Worm (Caenorhabditis elegans) whole organism, early embryonic: Measurements from ENCODE around the gene ZK673.4.

Source experiments
- B0310.2 ChIP-seq: sonication (generic microtip); optimal IDR thresholded peaks from 2 replicates; lab custom pipeline; 2016; ENCODE audit warnings: mild to moderate bottlenecking, missing genetic modification characterization, missing compliant biosample characterization
- F13C5.2 ChIP-seq: sonication (generic microtip); optimal IDR thresholded peaks from 2 replicates; lab custom pipeline; 2017; ENCODE audit warnings: mild to moderate bottlenecking, missing genetic modification characterization, inconsistent platforms, missing compliant biosample characterization
- aly-1 ChIP-seq: sonication (generic microtip); optimal IDR thresholded peaks from 2 replicates; lab custom pipeline; 2016; ENCODE audit warnings: missing genetic modification characterization, missing compliant biosample characterization
- ama-1 ChIP-seq: fragments of 150-350 bp; optimal IDR thresholded peaks from 2 replicates; lab custom pipeline; 2014
- ceh-13 ChIP-seq: fragments of 200-800 bp; sonication (Bioruptor generic); optimal IDR thresholded peaks from 2 replicates; lab custom pipeline; 2018; ENCODE audit warnings: mild to moderate bottlenecking, missing genetic modification characterization, missing compliant biosample characterization
- ceh-36 ChIP-seq: sonication (generic microtip); optimal IDR thresholded peaks from 2 replicates; lab custom pipeline; 2016; ENCODE audit warnings: missing genetic modification characterization, inconsistent platforms, missing compliant biosample characterization
- ets-7 ChIP-seq: sonication (generic microtip); optimal IDR thresholded peaks from 2 replicates; lab custom pipeline; 2016; ENCODE audit warnings: missing genotype, missing genetic modification characterization, missing compliant biosample characterization
- flt-1 ChIP-seq: fragments of 200-800 bp; sonication (Bioruptor generic); IDR thresholded peaks from 2 replicates; pipeline ENCODE4 v1.3.6; 2022; ENCODE audit warnings: missing genetic modification characterization, missing compliant biosample characterization
- hmbx-1 ChIP-seq: sonication (generic microtip); optimal IDR thresholded peaks from 2 replicates; lab custom pipeline; 2016; ENCODE audit warnings: mild to moderate bottlenecking, missing genetic modification characterization, missing compliant biosample characterization
- hmg-4 ChIP-seq: fragments of 200-800 bp; sonication (Bioruptor generic); optimal IDR thresholded peaks from 2 replicates; lab custom pipeline; 2018; ENCODE audit warnings: mild to moderate bottlenecking, missing genetic modification characterization, missing compliant biosample characterization
- hnd-1 ChIP-seq: sonication (generic microtip); optimal IDR thresholded peaks from 2 replicates; lab custom pipeline; 2016; ENCODE audit warnings: missing genetic modification characterization, missing compliant biosample characterization
- pes-1 ChIP-seq: fragments of 200-800 bp; sonication (Bioruptor generic); IDR thresholded peaks from 2 replicates; pipeline ENCODE4 v1.3.6; 2022; ENCODE audit warnings: missing genetic modification reagents, missing genetic modification characterization, missing compliant biosample characterization
- scrt-1 ChIP-seq: fragments of 200-800 bp; sonication (Bioruptor generic); IDR thresholded peaks from 2 replicates; pipeline ENCODE4 v1.3.6; 2022; ENCODE audit warnings: missing genetic modification characterization, missing compliant biosample characterization
- sea-1 ChIP-seq: fragments of 200-800 bp; sonication (Bioruptor generic); conservative IDR thresholded peaks from 2 replicates; pipeline ENCODE4 v1.3.6; 2022; ENCODE audit warnings: missing genetic modification characterization, missing compliant biosample characterization
- tbx-11 ChIP-seq: fragments of 200-800 bp; sonication (Bioruptor generic); IDR thresholded peaks from 2 replicates; pipeline ENCODE4 v1.3.6; 2022; ENCODE audit warnings: missing genetic modification characterization, missing compliant biosample characterization
- tbx-37 ChIP-seq: fragments of 200-800 bp; sonication (Bioruptor generic); conservative IDR thresholded peaks from 2 replicates; pipeline ENCODE4 v1.3.6; 2022; ENCODE audit warnings: missing genetic modification reagents, missing genetic modification characterization, missing compliant biosample characterization
- tra-4 ChIP-seq: sonication (generic microtip); optimal IDR thresholded peaks from 2 replicates; lab custom pipeline; 2017; ENCODE audit warnings: missing genetic modification characterization, missing compliant biosample characterization

The ZK673.4 gene

DNA sequence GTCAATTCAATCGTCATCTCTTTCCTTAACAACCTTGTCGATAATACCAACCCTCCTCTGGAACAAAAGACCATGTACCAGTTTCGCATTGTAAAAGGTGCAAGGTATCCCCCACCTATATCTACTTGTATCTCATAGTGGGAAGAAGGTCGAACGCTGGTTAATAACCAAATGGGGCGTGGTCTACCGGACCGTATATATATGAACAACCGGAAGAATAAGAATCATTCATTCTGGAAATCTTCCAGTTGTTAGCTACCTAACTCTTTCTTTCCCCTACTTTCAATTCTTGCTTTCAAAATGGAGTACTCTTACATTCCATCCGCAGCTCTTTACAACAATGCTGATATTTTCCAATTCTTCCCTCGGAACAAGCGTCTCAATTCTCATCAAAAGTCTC is 8.5 kb downstream of the ZK673.4 start, which contains the start of gene ZK673.5:
ZK673.5 (plus strand) TSS at position 301 of the 400 bp plus-strand sequence.
- TF ChIP-seq hnd-1 (tag; lab: Kevin White, UChicago) = no peak
- no peak for TF ChIP-seq ceh-36
- no peak for TF ChIP-seq tbx-11 (GFP tag; lab: Robert Waterston, UW)
- no peak for TF ChIP-seq aly-1 (tag; lab: Kevin White, UChicago)
- TF ChIP-seq tbx-37 (GFP tag; lab: Robert Waterston, UW) = no peak
- TF ChIP-seq ets-7 (tag; lab: Kevin White, UChicago) = no peak
- TF ChIP-seq tra-4 = no peak
- no peak for TF ChIP-seq B0310.2

DNA sequence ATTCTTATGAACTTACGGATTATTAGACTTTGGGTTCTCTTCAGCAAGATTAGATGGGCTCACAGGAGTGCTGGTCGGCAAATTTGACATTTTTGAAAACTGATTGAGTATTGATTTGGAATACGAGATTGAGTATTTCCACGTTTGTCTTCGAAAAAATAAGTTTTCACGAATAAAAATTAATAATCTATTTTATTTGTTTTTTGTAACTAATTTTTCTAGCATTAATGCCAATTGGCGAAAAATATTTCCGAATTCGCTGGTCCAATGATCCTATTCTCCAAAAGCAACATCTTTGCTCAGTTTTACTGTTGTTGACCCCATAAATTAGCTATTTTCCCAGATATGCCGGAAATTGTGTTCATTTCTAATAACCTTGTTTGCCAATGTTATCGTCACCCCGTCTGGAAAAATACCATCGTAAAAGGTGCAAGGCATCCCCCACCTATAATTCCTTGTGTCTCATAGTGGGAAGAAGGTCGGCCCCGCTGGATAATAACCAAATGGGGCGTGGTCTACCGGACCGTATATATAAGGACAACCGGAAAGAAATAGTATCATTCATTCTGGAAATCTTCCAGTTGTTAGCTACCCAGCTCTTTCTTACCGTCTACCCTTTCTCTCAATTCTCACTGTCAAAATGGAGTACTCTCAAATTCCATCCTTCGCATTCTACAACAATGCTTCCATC is 11.7 kb downstream of the ZK673.4 start, which contains the start of the genes ZK673.6 and sdz-37:
ZK673.6 (minus strand) TSS at position 101 of the 691 bp plus-strand sequence.
sdz-37 (plus strand) TSS at position 641 of the 691 bp plus-strand sequence.
- TF ChIP-seq scrt-1 = no peak

DNA sequence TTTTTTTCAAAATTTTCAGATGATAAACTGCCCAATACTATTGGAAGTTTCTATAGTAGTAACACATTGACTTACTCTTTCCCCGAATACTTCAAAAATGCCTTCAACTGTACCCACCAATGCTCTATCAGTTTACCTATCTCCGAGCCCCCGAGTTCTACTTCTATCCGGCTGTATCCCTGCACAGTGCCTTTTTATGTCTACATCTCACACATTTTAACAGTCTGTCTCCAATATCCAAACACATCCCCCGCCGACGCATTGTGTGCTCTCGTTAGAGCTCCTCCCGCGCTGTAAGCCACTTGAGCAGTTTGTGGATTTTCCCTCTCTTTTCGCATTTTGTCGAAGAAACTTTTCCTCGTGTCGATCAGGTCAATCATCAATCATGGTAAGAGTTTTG is 13.8 kb downstream of the ZK673.4 start, which contains the start of gene tnc-2:
tnc-2 (plus strand) TSS at position 301 of the 400 bp plus-strand sequence.
- no peak for TF ChIP-seq ceh-13 (GFP tag; lab: Kevin White, UChicago)
- no peak for TF ChIP-seq pes-1 (GFP tag; lab: Robert Waterston, UW)
- TF ChIP-seq tra-4 = no peak
- no peak for TF ChIP-seq ets-7 (tag; lab: Kevin White, UChicago)
- no peak for TF ChIP-seq aly-1 (tag; lab: Kevin White, UChicago)
- no peak for TF ChIP-seq hmbx-1 (tag; lab: Kevin White, UChicago)
- TF ChIP-seq scrt-1 = no peak
- TF ChIP-seq ceh-36 = no peak
- TF ChIP-seq ama-1 (lab: Kevin White, UChicago) = no peak
- no peak for TF ChIP-seq hmg-4
- TF ChIP-seq flt-1 (GFP tag; lab: Robert Waterston, UW) = no peak
- no peak for TF ChIP-seq B0310.2

DNA sequence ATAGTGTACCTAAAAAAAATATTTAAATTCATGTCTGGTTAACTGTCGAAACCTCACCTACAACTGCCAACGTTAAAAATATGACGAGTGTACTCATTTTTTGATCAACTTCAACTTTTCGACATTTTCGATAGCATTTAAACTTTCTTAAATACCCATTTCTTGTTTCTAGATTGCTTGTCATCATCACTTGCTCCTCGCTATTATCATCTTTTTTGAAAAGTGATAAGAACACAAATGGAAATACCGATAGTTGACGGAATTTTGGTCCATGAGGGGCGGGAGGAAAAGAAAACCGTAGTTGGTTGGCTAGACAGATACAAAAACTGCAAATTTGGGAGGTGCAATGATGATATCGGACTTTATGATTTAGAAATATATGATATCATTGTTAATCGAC is 17.4 kb downstream of the ZK673.4 start, which contains the start of gene clec-143:
clec-143 (minus strand) TSS at position 139 of the 400 bp plus-strand sequence.
- TF ChIP-seq tbx-37 (GFP tag; lab: Robert Waterston, UW) (no peak), ceh-36 (no peak), ceh-13 (GFP tag; lab: Kevin White, UChicago) (no peak)

DNA sequence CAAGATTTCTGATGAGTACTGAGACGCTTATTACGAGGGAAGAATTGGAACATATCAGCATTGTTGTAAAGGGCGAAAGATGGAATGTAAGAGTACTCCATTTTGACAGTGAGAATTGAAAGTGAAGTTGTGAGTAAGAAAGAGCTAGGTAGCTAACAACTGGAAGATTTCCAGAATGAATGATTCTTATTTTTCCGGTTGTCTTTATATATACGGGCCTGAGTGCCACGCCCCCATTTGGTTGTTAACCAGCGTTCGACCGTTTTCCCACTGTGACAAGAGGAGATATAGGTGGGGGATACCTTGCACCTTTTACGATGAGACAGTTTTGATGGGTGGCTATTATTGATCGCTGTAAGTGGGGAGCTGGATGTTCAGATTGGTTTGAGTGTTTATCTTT is 18.5 kb downstream of the ZK673.4 start, which contains the start of gene ZK666.1:
ZK666.1 (minus strand) TSS at position 101 of the 400 bp plus-strand sequence.
- no peak for TF ChIP-seq hnd-1 (tag; lab: Kevin White, UChicago)
- no peak for TF ChIP-seq flt-1 (GFP tag; lab: Robert Waterston, UW)
- TF ChIP-seq hmbx-1 (tag; lab: Kevin White, UChicago) = no peak
- no peak for TF ChIP-seq scrt-1
- no peak for TF ChIP-seq F13C5.2 (tag; lab: Kevin White, UChicago)
- TF ChIP-seq ama-1 (lab: Kevin White, UChicago) = no peak
- no peak for TF ChIP-seq hmg-4
- no peak for TF ChIP-seq aly-1 (tag; lab: Kevin White, UChicago)
- TF ChIP-seq ets-7 (tag; lab: Kevin White, UChicago) = no peak
- no peak for TF ChIP-seq ceh-13 (GFP tag; lab: Kevin White, UChicago)

DNA sequence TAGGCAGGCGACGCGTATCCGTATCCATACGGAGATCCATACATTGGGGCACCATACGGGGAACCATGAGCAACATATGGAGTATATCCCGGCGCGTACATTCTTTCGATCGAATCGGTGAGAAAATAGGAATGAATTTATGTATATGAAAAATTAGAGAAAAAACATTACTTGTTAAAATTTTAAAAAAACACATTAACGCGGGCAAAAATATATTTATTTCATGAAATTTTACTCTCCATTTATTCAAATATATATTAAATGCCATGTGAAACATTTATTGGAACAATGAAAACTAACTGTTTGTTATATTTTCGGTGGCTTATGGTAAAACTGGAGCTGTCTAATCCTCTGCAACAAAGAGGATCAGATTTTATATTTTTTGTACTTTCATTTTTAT is 19.1 kb downstream of the ZK673.4 start, which contains the start of gene ZK666.2:
ZK666.2 (minus strand) TSS at position 101 of the 400 bp plus-strand sequence.
- TF ChIP-seq B0310.2 (no peak), scrt-1 (no peak), ceh-36 (no peak), hmbx-1 (tag; lab: Kevin White, UChicago) (no peak), sea-1 (GFP tag; lab: Robert Waterston, UW) (no peak)

DNA sequence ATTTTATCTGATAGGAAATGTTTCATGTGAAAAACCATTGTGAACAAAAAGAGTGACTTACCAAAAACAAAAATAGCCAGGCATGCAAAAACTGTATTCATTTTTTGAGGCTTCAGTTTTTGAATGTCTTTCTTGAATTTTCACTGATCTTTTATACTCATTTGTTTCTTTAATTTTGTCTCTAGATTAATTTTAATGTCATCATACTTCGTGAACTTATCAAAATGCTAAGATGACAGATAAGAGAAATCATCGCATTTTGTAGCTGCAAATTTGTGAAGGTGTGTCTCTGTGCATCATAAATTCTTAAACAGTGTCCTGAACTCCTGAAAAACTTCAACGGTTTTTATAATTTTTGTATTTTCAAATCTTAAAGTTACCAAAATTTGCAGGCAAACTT is 23.3 kb downstream of the ZK673.4 start, which contains the start of gene clec-58:
clec-58 (minus strand) TSS at position 101 of the 400 bp plus-strand sequence.
- TF ChIP-seq tra-4 = no peak
- TF ChIP-seq ets-7 (tag; lab: Kevin White, UChicago) = no peak
- TF ChIP-seq sea-1 (GFP tag; lab: Robert Waterston, UW) = no peak
- no peak for TF ChIP-seq hmbx-1 (tag; lab: Kevin White, UChicago)
- no peak for TF ChIP-seq tbx-37 (GFP tag; lab: Robert Waterston, UW)
- no peak for TF ChIP-seq scrt-1
- no peak for TF ChIP-seq hnd-1 (tag; lab: Kevin White, UChicago)
- TF ChIP-seq ceh-13 (GFP tag; lab: Kevin White, UChicago) = no peak
- no peak for TF ChIP-seq flt-1 (GFP tag; lab: Robert Waterston, UW)
- no peak for TF ChIP-seq ama-1 (lab: Kevin White, UChicago)
- TF ChIP-seq pes-1 (GFP tag; lab: Robert Waterston, UW) = no peak
- no peak for TF ChIP-seq ceh-36

DNA sequence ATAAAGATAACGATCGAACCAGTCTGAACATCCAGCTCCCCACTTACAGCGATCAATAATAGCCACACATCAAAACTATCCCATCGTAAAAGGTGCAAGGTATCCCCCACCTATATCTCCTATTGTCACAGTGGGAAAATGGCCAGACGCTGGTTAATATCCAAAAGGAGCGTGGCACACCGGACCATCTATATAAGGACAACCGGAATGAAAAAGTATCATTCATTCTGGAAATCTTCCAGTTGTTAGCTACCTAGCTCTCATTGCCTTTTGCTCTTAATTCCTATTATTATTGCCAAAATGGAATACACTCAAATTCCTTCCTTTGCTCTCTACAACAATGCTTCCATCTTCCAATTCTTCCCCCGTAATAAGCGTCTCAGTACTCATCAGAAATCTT is 24.2 kb downstream of the ZK673.4 start, which contains the start of gene ZK666.4:
ZK666.4 (plus strand) TSS at position 301 of the 400 bp plus-strand sequence.
- TF ChIP-seq tra-4 (no peak), ets-7 (tag; lab: Kevin White, UChicago) (no peak), flt-1 (GFP tag; lab: Robert Waterston, UW) (no peak), sea-1 (GFP tag; lab: Robert Waterston, UW) (no peak), hnd-1 (tag; lab: Kevin White, UChicago) (no peak), scrt-1 (no peak), hmbx-1 (tag; lab: Kevin White, UChicago) (no peak), ceh-36 (no peak), tbx-11 (GFP tag; lab: Robert Waterston, UW) (no peak), ceh-13 (GFP tag; lab: Kevin White, UChicago) (no peak), aly-1 (tag; lab: Kevin White, UChicago) (no peak), hmg-4 (no peak), ama-1 (lab: Kevin White, UChicago) (no peak), pes-1 (GFP tag; lab: Robert Waterston, UW) (no peak), B0310.2 (no peak), F13C5.2 (tag; lab: Kevin White, UChicago) (no peak), tbx-37 (GFP tag; lab: Robert Waterston, UW) (no peak)
